Fruit fly (Drosophila melanogaster): ENCODE measurements around the gene t.
A peak's percentile ranks its signal among the peaks of the same experiment; 100 is the strongest.

t gene

dm6 chrX:9195311-9195710 lies 27.7 kb downstream of the t start:
- TF ChIP-seq Mio (GFP tag; optimal IDR thresholded peaks at IDR 0.05) = no peak
- no peak for TF ChIP-seq Hnf4 (GFP tag; optimal IDR thresholded peaks at IDR 0.05)
- no peak for TF ChIP-seq Rel (GFP tag; optimal IDR thresholded peaks at IDR 0.05)
- TF ChIP-seq Rel (tag; optimal IDR thresholded peaks at IDR 0.05) = peak; percentile 92
- TF ChIP-seq Myc (optimal IDR thresholded peaks at IDR 0.05) = no peak

dm6 chrX:9193604-9194003 lies 29.5 kb downstream of the t start, which contains the start of gene CG12106:
Gene CG12106 (plus strand): TSS chrX:9193898.
- no peak for TF ChIP-seq GATAd (GFP tag; optimal IDR thresholded peaks at IDR 0.05)
- peak; percentile 54 for TF ChIP-seq Hnf4 (GFP tag; optimal IDR thresholded peaks at IDR 0.05)
- TF ChIP-seq Rel (GFP tag; optimal IDR thresholded peaks at IDR 0.05) = no peak
- peak; percentile 7 for TF ChIP-seq Rel (tag; optimal IDR thresholded peaks at IDR 0.05)
- TF ChIP-seq usp (GFP tag; optimal IDR thresholded peaks at IDR 0.05) = no peak
- TF ChIP-seq sage (GFP tag; optimal IDR thresholded peaks at IDR 0.05) = no peak
- peak; percentile 54 for TF ChIP-seq Sp1 (GFP tag; optimal IDR thresholded peaks at IDR 0.05)
- no peak for TF ChIP-seq pan (optimal IDR thresholded peaks at IDR 0.05)
- no peak for TF ChIP-seq Vsx2 (GFP tag; optimal IDR thresholded peaks at IDR 0.05; ENCODE audit: partially characterized antibody)
- TF ChIP-seq Myc (optimal IDR thresholded peaks at IDR 0.05) = no peak
- TF ChIP-seq woc (GFP tag; optimal IDR thresholded peaks at IDR 0.05) = peak; percentile 61
- TF ChIP-seq dsf (GFP tag; optimal IDR thresholded peaks at IDR 0.05; ENCODE audit: borderline replicate concordance) = no peak
- no peak for TF ChIP-seq Hr83 (GFP tag; optimal IDR thresholded peaks at IDR 0.05; ENCODE audit: poor library complexity, severe bottlenecking)
- TF ChIP-seq Hr78 (GFP tag; optimal IDR thresholded peaks at IDR 0.05) = no peak
- no peak for TF ChIP-seq Dfd (GFP tag; optimal IDR thresholded peaks at IDR 0.05)
- TF ChIP-seq rgr (GFP tag; optimal IDR thresholded peaks at IDR 0.05) = peak; percentile 58
- peak; percentile 8 for TF ChIP-seq psq (GFP tag; optimal IDR thresholded peaks at IDR 0.05)
- TF ChIP-seq Dif (GFP tag; optimal IDR thresholded peaks at IDR 0.05; ENCODE audit: partially characterized antibody) = no peak
- no peak for TF ChIP-seq Mio (GFP tag; optimal IDR thresholded peaks at IDR 0.05)
- TF ChIP-seq N (GFP tag; optimal IDR thresholded peaks at IDR 0.05) = no peak
- peak; percentile 53 for TF ChIP-seq fru (GFP tag; optimal IDR thresholded peaks at IDR 0.05)
- TF ChIP-seq lola (GFP tag; optimal IDR thresholded peaks at IDR 0.05) = no peak
- peak; percentile 52 for TF ChIP-seq ey (GFP tag; optimal IDR thresholded peaks at IDR 0.05)
- peak; percentile 48 for TF ChIP-seq h (GFP tag; optimal IDR thresholded peaks at IDR 0.05)
- peak; percentile 58 for TF ChIP-seq br (GFP tag; optimal IDR thresholded peaks at IDR 0.05)
- TF ChIP-seq Abd-B (GFP tag; optimal IDR thresholded peaks at IDR 0.05) = no peak
- TF ChIP-seq sv (GFP tag; optimal IDR thresholded peaks at IDR 0.05) = no peak
- no peak for TF ChIP-seq jim (GFP tag; optimal IDR thresholded peaks at IDR 0.05)
- TF ChIP-seq CG9705 (GFP tag; optimal IDR thresholded peaks at IDR 0.05) = peak; percentile 49
- peak; percentile 75 for TF ChIP-seq HLH106 (tag; optimal IDR thresholded peaks at IDR 0.05)
- TF ChIP-seq dmrt93B (GFP tag; optimal IDR thresholded peaks at IDR 0.05) = peak; percentile 34
- TF ChIP-seq foxo (GFP tag; optimal IDR thresholded peaks at IDR 0.05) = peak in 1 of 2 experiments; percentile 63

- TF ChIP-seq foxo (GFP tag; optimal IDR thresholded peaks at IDR 0.05) (no peak), Hnf4 (GFP tag; optimal IDR thresholded peaks at IDR 0.05) (no peak), dl (GFP tag; optimal IDR thresholded peaks at IDR 0.05; ENCODE audit: insufficient read depth in 1 of 2, partially characterized antibody in 2 of 2) (no peak), HLH106 (tag; optimal IDR thresholded peaks at IDR 0.05) (no peak), Sp1 (GFP tag; optimal IDR thresholded peaks at IDR 0.05) (no peak), N (GFP tag; optimal IDR thresholded peaks at IDR 0.05) (no peak), Abd-B (GFP tag; optimal IDR thresholded peaks at IDR 0.05) (no peak), sage (GFP tag; optimal IDR thresholded peaks at IDR 0.05) (no peak), Dfd (GFP tag; optimal IDR thresholded peaks at IDR 0.05) (no peak)
These were observed 30.6 kb downstream of the t start, which contains the start of gene CG12056 for dm6 chrX:9192429-9192828. Gene CG12056 (plus strand): TSS chrX:9192669.

dm6 chrX:9191357-9191756 lies 31.7 kb downstream of the t start, which contains the start of gene CG12057:
Gene CG12057 (plus strand): TSS chrX:9191657.
- TF ChIP-seq Mio (GFP tag; optimal IDR thresholded peaks at IDR 0.05) (no peak), fru (GFP tag; optimal IDR thresholded peaks at IDR 0.05) (no peak), psq (GFP tag; optimal IDR thresholded peaks at IDR 0.05) (no peak), br (GFP tag; optimal IDR thresholded peaks at IDR 0.05) (no peak), Dif (GFP tag; optimal IDR thresholded peaks at IDR 0.05; ENCODE audit: partially characterized antibody) (no peak), dmrt93B (GFP tag; optimal IDR thresholded peaks at IDR 0.05) (no peak), Vsx2 (GFP tag; optimal IDR thresholded peaks at IDR 0.05; ENCODE audit: partially characterized antibody) (no peak), tai (GFP tag; optimal IDR thresholded peaks at IDR 0.05) (no peak), OdsH (GFP tag; optimal IDR thresholded peaks at IDR 0.05) (no peak), jim (GFP tag; optimal IDR thresholded peaks at IDR 0.05) (no peak), dl (GFP tag; optimal IDR thresholded peaks at IDR 0.05; ENCODE audit: insufficient read depth in 1 of 2, partially characterized antibody in 2 of 2) (no peak), Dfd (GFP tag; optimal IDR thresholded peaks at IDR 0.05) (no peak)
